Fruit fly (Drosophila melanogaster) whole organism, adult: ENCODE data around the gene wds.
"Not testable (repeated sequence)": the region's sequence is repeated elsewhere in the genome, so short reads cannot be mapped to it uniquely, and the experiment has no call there.

ENCODE experiments used
- CG12768 ChIP-seq: fragments of 200-800 bp; sonication (Bioruptor generic); optimal IDR thresholded peaks from 2 replicates; lab custom pipeline; 2017; ENCODE audit warnings: missing biosample characterization, missing genetic modification characterization, mild to moderate bottlenecking, moderate library complexity, missing genetic modification reagents
- CG33017 ChIP-seq: fragments of 200-800 bp; sonication (Bioruptor generic); optimal IDR thresholded peaks from 2 replicates; lab custom pipeline; 2018; ENCODE audit warnings: missing biosample characterization, mild to moderate bottlenecking, missing genetic modification characterization, moderate library complexity
- CG5204 ChIP-seq: fragments of 200-800 bp; sonication (Bioruptor generic); optimal IDR thresholded peaks from 2 replicates; lab custom pipeline; 2016; ENCODE audit warnings: missing biosample characterization, missing genetic modification characterization
- CG7045 ChIP-seq: fragments of 200-800 bp; sonication (Bioruptor generic); optimal IDR thresholded peaks from 2 replicates; lab custom pipeline; 2017; ENCODE audit warnings: missing biosample characterization, mild to moderate bottlenecking, missing genetic modification characterization
- CG7101 ChIP-seq: fragments of 200-800 bp; sonication (Bioruptor generic); optimal IDR thresholded peaks from 2 replicates; lab custom pipeline; 2018; ENCODE audit warnings: missing biosample characterization, mild to moderate bottlenecking, missing genetic modification characterization, moderate library complexity
- Clk ChIP-seq: fragments of 200-800 bp; sonication (Bioruptor generic); optimal IDR thresholded peaks from 2 replicates; lab custom pipeline; 2017; ENCODE audit warnings: missing biosample characterization, missing genetic modification characterization
- Hr96 ChIP-seq: fragments of 200-800 bp; sonication (Bioruptor generic); optimal IDR thresholded peaks from 2 replicates; lab custom pipeline; 2016; ENCODE audit warnings: missing biosample characterization, missing genetic modification characterization
- bab1 ChIP-seq: fragments of 200-800 bp; sonication (Bioruptor generic); optimal IDR thresholded peaks from 3 replicates; lab custom pipeline; 2019; ENCODE audit warnings: missing biosample characterization, mild to moderate bottlenecking, missing genetic modification characterization, moderate library complexity
- kay ChIP-seq: fragments of 200-800 bp; sonication (Bioruptor generic); peaks from one replicate; lab custom pipeline; 2016; ENCODE audit warnings: missing biosample characterization, missing genetic modification characterization, borderline replicate concordance
- pad ChIP-seq: fragments of 200-800 bp; sonication (Bioruptor generic); optimal IDR thresholded peaks from 3 replicates; lab custom pipeline; 2017; ENCODE audit warnings: missing biosample characterization, missing genetic modification characterization, mild to moderate bottlenecking, moderate library complexity, missing genetic modification reagents
- tj ChIP-seq: fragments of 200-800 bp; sonication (Bioruptor generic); optimal IDR thresholded peaks from 3 replicates; lab custom pipeline; 2017; ENCODE audit warnings: missing biosample characterization, mild to moderate bottlenecking, missing genetic modification characterization, moderate library complexity
- toe ChIP-seq: fragments of 200-800 bp; sonication (Bioruptor generic); optimal IDR thresholded peaks from 2 replicates; lab custom pipeline; 2016; ENCODE audit warnings: missing biosample characterization, missing genetic modification characterization

DNA sequence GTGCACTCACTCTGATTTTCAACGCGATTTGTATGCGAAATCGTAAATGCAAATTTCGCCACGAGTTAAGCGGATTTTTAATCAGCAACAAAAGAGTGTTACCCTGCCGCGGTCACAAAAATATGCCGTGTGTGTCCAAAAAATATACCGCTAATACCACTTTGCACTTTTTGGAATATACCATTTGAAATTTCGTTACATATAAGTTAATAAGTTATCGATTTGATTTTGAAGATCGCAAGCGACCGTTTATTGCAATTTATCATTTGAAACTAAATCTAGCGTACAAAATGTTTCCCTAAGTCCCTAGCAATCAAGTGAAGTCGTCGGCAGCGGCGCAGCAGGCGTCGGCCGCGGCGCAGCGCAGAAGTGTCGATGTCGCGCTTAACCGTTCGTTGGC lies 24.5 kb downstream of the wds start, which contains the start of gene eIF3g1:
- not testable (repeated sequence) for TF ChIP-seq tj (GFP tag; lab: Kevin White, UChicago); CG7045 (GFP tag; lab: Kevin White, UChicago); CG7101; CG33017 (tag; lab: Kevin White, UChicago); Clk (GFP tag; lab: Kevin White, UChicago); kay (GFP tag; lab: Kevin White, UChicago); bab1 (GFP tag; lab: Kevin White, UChicago); Hr96 (GFP tag; lab: Kevin White, UChicago); pad (GFP tag; lab: Kevin White, UChicago); toe (GFP tag; lab: Kevin White, UChicago); CG12768; CG5204 (GFP tag; lab: Kevin White, UChicago)
